Worm (Caenorhabditis elegans) whole organism, L3 larva: ENCODE data around the gene gst-3.

Experiments used
- mdl-1 ChIP-seq: fragments of 150-350 bp; optimal IDR thresholded peaks from 2 replicates; lab custom pipeline; 2014; ENCODE audit warnings: missing biosample characterization, missing genetic modification characterization
- nhr-12 ChIP-seq: fragments of 150-350 bp; optimal IDR thresholded peaks from 2 replicates; lab custom pipeline; 2014; ENCODE audit warnings: missing biosample characterization, missing genetic modification characterization
- tbx-2 ChIP-seq: sonication (generic microtip); optimal IDR thresholded peaks from 2 replicates; lab custom pipeline; 2016; ENCODE audit warnings: mild to moderate bottlenecking, missing genetic modification characterization, missing compliant biosample characterization

DNA sequence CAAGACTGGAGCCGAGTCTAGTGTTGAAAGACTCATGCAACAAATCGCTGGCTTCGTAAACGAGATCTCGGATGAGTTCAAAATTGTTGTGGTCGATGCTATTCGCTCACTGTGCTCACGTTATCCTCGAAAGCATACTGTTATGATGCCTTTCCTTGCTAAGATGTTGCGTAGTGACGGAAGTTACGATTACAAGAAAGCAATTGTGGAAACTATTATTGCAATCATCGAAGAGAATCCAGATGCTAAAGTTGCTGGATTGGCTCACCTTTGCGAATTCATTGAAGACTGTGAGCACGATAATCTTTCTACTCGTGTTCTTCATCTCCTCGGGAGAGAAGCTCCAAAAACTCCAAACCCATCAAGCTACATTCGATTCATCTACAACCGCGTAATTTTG lies 13.4 kb upstream of the gst-3 start:
- TF ChIP-seq nhr-12 (tag; lab: Kevin White, UChicago) (no peak), mdl-1 (no peak), tbx-2 (tag; lab: Kevin White, UChicago) (no peak)
